Fruit fly (Drosophila melanogaster) S2 (cell line): ENCODE data around the gene Prosbeta4.

Source experiments
- CG8478 ChIP-seq: fragments of >200 bp; optimal IDR thresholded peaks from 2 replicates; lab custom pipeline; 2018
- CTCF ChIP-seq, 2 experiments: fragments of >200 bp; optimal IDR thresholded peaks; 2 replicates each; lab custom pipeline; 2018

DNA sequence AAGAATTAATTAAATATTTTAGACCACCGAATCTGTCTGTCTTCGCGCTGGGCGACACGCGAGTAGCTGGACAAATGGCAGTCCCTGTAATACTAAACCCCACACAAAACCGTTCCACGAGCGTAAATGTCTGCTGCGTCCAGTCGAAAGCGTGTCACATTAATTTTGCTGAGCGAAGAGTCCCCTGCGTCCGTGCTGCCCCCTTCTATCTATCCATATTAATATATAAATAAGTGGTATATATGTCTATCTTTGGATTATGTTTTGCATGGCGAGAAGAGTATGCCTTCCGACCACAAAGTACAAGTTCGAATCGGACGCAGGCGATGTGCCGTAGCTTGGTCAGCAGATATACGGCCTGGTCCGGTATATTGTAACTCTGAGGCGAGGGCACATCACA lies 20.4 kb upstream of the Prosbeta4 start:
- no peak for TF ChIP-seq CTCF (optimal IDR thresholded peaks at IDR 0.05; lab: Kevin White, UChicago)
- TF ChIP-seq CG8478 (lab: Kevin White, UChicago), result no peak
